Fruit fly (Drosophila melanogaster) whole organism, embryonic: ENCODE measurements around the gene CG10508.

Experiments used
- BtbVII ChIP-seq: fragments of 200-800 bp; sonication (Bioruptor generic); optimal IDR thresholded peaks from 3 replicates; lab custom pipeline; 2017; ENCODE audit warnings: missing biosample characterization, mild to moderate bottlenecking, missing genetic modification characterization
- CG10462 ChIP-seq: fragments of 200-800 bp; sonication (Bioruptor generic); optimal IDR thresholded peaks from 2 replicates; lab custom pipeline; 2016; ENCODE audit warnings: missing biosample characterization, missing genetic modification characterization
- CG10565 ChIP-seq: fragments of 200-800 bp; sonication (Bioruptor generic); optimal IDR thresholded peaks from 3 replicates; lab custom pipeline; 2016; ENCODE audit warnings: missing biosample characterization, mild to moderate bottlenecking, missing genetic modification characterization
- CG10979 ChIP-seq: fragments of 200-800 bp; sonication (Bioruptor generic); optimal IDR thresholded peaks from 2 replicates; lab custom pipeline; 2018; ENCODE audit warnings: missing biosample characterization, mild to moderate bottlenecking, missing genetic modification characterization, moderate library complexity
- CG11723 ChIP-seq: fragments of 200-800 bp; sonication (Bioruptor generic); optimal IDR thresholded peaks from 2 replicates; lab custom pipeline; 2017; ENCODE audit warnings: missing biosample characterization, mild to moderate bottlenecking, missing genetic modification characterization
- CG12299 ChIP-seq: fragments of 200-800 bp; sonication (Bioruptor generic); optimal IDR thresholded peaks from 2 replicates; lab custom pipeline; 2018; ENCODE audit warnings: missing biosample characterization, mild to moderate bottlenecking, missing genetic modification characterization
- CG12659 ChIP-seq: fragments of 200-800 bp; sonication (Bioruptor generic); optimal IDR thresholded peaks from 3 replicates; lab custom pipeline; 2017; ENCODE audit warnings: mild to moderate bottlenecking, missing biosample characterization, missing genetic modification reagents, missing genetic modification characterization
- CG13424 ChIP-seq: fragments of 200-800 bp; sonication (Bioruptor generic); optimal IDR thresholded peaks from 2 replicates; lab custom pipeline; 2019; ENCODE audit warnings: missing biosample characterization, mild to moderate bottlenecking, missing genetic modification characterization, moderate library complexity
- CG14014 ChIP-seq: fragments of 200-800 bp; sonication (Bioruptor generic); IDR thresholded peaks from 2 replicates; pipeline ENCODE4 v1.3.6; 2022; ENCODE audit warnings: missing biosample characterization, missing genetic modification characterization
- CG14441 ChIP-seq: fragments of 200-800 bp; sonication (Bioruptor generic); IDR thresholded peaks from 2 replicates; pipeline ENCODE4 v1.3.6; 2022; ENCODE audit warnings: missing biosample characterization, missing genetic modification characterization
- CG17385 ChIP-seq: fragments of 200-800 bp; sonication (Bioruptor generic); optimal IDR thresholded peaks from 3 replicates; lab custom pipeline; 2018; ENCODE audit warnings: missing biosample characterization, mild to moderate bottlenecking, missing genetic modification characterization
- CG17612 ChIP-seq: fragments of 200-800 bp; sonication (Bioruptor generic); IDR thresholded peaks from 2 replicates; pipeline ENCODE4 v1.3.6; 2022; ENCODE audit warnings: missing biosample characterization, missing genetic modification characterization
- CG1792 ChIP-seq: fragments of 200-800 bp; sonication (Bioruptor generic); optimal IDR thresholded peaks from 2 replicates; lab custom pipeline; 2016; ENCODE audit warnings: missing biosample characterization, missing genetic modification characterization
- CG18011 ChIP-seq: fragments of 200-800 bp; sonication (Bioruptor generic); optimal IDR thresholded peaks from 2 replicates; lab custom pipeline; 2017; ENCODE audit warnings: missing biosample characterization, missing genetic modification characterization, mild to moderate bottlenecking, moderate library complexity, missing genotype
- CG30431 ChIP-seq: fragments of 200-800 bp; sonication (Bioruptor generic); optimal IDR thresholded peaks from 2 replicates; lab custom pipeline; 2017; ENCODE audit warnings: missing biosample characterization, missing genetic modification characterization
- CG3065 ChIP-seq: fragments of 200-800 bp; sonication (Bioruptor generic); optimal IDR thresholded peaks from 2 replicates; lab custom pipeline; 2016; ENCODE audit warnings: missing biosample characterization, missing genetic modification characterization
- CG3163 ChIP-seq: fragments of 200-800 bp; sonication (Bioruptor generic); optimal IDR thresholded peaks from 3 replicates; lab custom pipeline; 2016; ENCODE audit warnings: missing biosample characterization, missing genetic modification characterization
- CG4404 ChIP-seq: fragments of 200-800 bp; sonication (Bioruptor generic); IDR thresholded peaks from 2 replicates; pipeline ENCODE4 v1.3.6; 2022; ENCODE audit warnings: missing biosample characterization, missing genetic modification characterization
- CG7839 ChIP-seq: fragments of 200-800 bp; sonication (Bioruptor generic); optimal IDR thresholded peaks from 3 replicates; lab custom pipeline; 2018; ENCODE audit warnings: missing biosample characterization, mild to moderate bottlenecking, missing genetic modification characterization, moderate library complexity
- CG9609 ChIP-seq: fragments of 200-800 bp; sonication (Bioruptor generic); optimal IDR thresholded peaks from 3 replicates; lab custom pipeline; 2016; ENCODE audit warnings: missing biosample characterization, missing genetic modification characterization
- CTCF ChIP-seq: fragments of 200-800 bp; sonication (Bioruptor generic); optimal IDR thresholded peaks from 2 replicates; lab custom pipeline; 2017; ENCODE audit warnings: missing biosample characterization, mild to moderate bottlenecking, missing genetic modification characterization, moderate library complexity
- D ChIP-seq, 2 experiments: fragments of 200-800 bp in 1 of 2; fragments of >200 bp in 1 of 2; sonication (Bioruptor generic) in 1 of 2; optimal IDR thresholded peaks; 2 replicates in 1 of 2; 3 replicates in 1 of 2; lab custom pipeline; 2017; ENCODE audit warnings: mild to moderate bottlenecking in 1 of 2, missing biosample characterization in 1 of 2, missing genetic modification characterization in 1 of 2, missing genetic modification reagents in 1 of 2
- D19B ChIP-seq: fragments of 200-800 bp; sonication (Bioruptor generic); optimal IDR thresholded peaks from 2 replicates; lab custom pipeline; 2017; ENCODE audit warnings: missing biosample characterization, mild to moderate bottlenecking, missing genetic modification characterization
- ERR ChIP-seq: fragments of 200-800 bp; sonication (Bioruptor generic); optimal IDR thresholded peaks from 2 replicates; lab custom pipeline; 2016; ENCODE audit warnings: missing biosample characterization, missing genetic modification characterization
- HLH4C ChIP-seq: fragments of 200-800 bp; sonication (Bioruptor generic); IDR thresholded peaks from 3 replicates; pipeline ENCODE4 v1.3.6; 2022; ENCODE audit warnings: missing biosample characterization, missing genetic modification characterization; ENCODE audit not compliant: partially characterized antibody
- Hr51 ChIP-seq, 2 experiments: fragments of 200-800 bp; sonication (Bioruptor generic); optimal IDR thresholded peaks; 2 replicates in 1 of 2; 3 replicates in 1 of 2; lab custom pipeline; 2016 to 2018; ENCODE audit warnings: missing biosample characterization in 2 of 2, missing genetic modification characterization in 2 of 2, mild to moderate bottlenecking in 1 of 2, moderate library complexity in 1 of 2
- Opbp ChIP-seq: fragments of 200-800 bp; sonication (Bioruptor generic); IDR thresholded peaks from 3 replicates; pipeline ENCODE4 v1.3.6; 2022; ENCODE audit warnings: missing biosample characterization, missing genetic modification characterization; ENCODE audit not compliant: partially characterized antibody
- PHDP ChIP-seq: fragments of 200-800 bp; sonication (Bioruptor generic); optimal IDR thresholded peaks from 3 replicates; lab custom pipeline; 2018; ENCODE audit warnings: missing biosample characterization, mild to moderate bottlenecking, missing genetic modification characterization, moderate library complexity
- Scr ChIP-seq: fragments of 200-800 bp; sonication (Bioruptor generic); IDR thresholded peaks from 2 replicates; pipeline ENCODE4 v1.3.6; 2022; ENCODE audit warnings: missing biosample characterization, missing genetic modification characterization; ENCODE audit not compliant: partially characterized antibody
- Sin3A ChIP-seq: fragments of >200 bp; optimal IDR thresholded peaks from 2 replicates; lab custom pipeline; 2018
- Sox100B ChIP-seq: fragments of 200-800 bp; sonication (Bioruptor generic); optimal IDR thresholded peaks from 3 replicates; lab custom pipeline; 2018; ENCODE audit warnings: missing biosample characterization, mild to moderate bottlenecking, missing genetic modification characterization
- Sry-δ ChIP-seq: fragments of 200-800 bp; sonication (Bioruptor generic); optimal IDR thresholded peaks from 2 replicates; lab custom pipeline; 2016; ENCODE audit warnings: missing biosample characterization, missing genetic modification characterization
- abd-A ChIP-seq: fragments of 200-800 bp; sonication (Bioruptor generic); optimal IDR thresholded peaks from 3 replicates; lab custom pipeline; 2019; ENCODE audit warnings: missing biosample characterization, mild to moderate bottlenecking, missing genetic modification characterization, moderate library complexity
- ara ChIP-seq: fragments of 200-800 bp; sonication (Bioruptor generic); IDR thresholded peaks from 2 replicates; pipeline ENCODE4 v1.3.6; 2022; ENCODE audit warnings: missing biosample characterization, missing genetic modification characterization
- bcd ChIP-seq: fragments of 200-800 bp; sonication (Bioruptor generic); optimal IDR thresholded peaks from 2 replicates; lab custom pipeline; 2017; ENCODE audit warnings: missing biosample characterization, mild to moderate bottlenecking, missing genetic modification characterization
- chif ChIP-seq, 2 experiments: fragments of 200-800 bp; sonication (Bioruptor generic); optimal IDR thresholded peaks; 3 replicates each; lab custom pipeline; 2016; ENCODE audit warnings: missing biosample characterization in 2 of 2, missing genetic modification characterization in 2 of 2
- chm ChIP-seq: fragments of 200-800 bp; sonication (Bioruptor generic); IDR thresholded peaks from 2 replicates; pipeline ENCODE4 v1.3.6; 2022; ENCODE audit warnings: missing biosample characterization, missing genetic modification characterization
- crc ChIP-seq: fragments of 200-800 bp; sonication (Bioruptor generic); optimal IDR thresholded peaks from 2 replicates; lab custom pipeline; 2016; ENCODE audit warnings: missing biosample characterization, missing genetic modification characterization
- dpn ChIP-seq, 2 experiments: fragments of 200-800 bp; sonication (Bioruptor generic); optimal IDR thresholded peaks; 3 replicates each; lab custom pipeline; 2016; ENCODE audit warnings: missing biosample characterization in 2 of 2, missing genetic modification characterization in 2 of 2
- grn ChIP-seq: fragments of 200-800 bp; sonication (Bioruptor generic); optimal IDR thresholded peaks from 3 replicates; lab custom pipeline; 2017; ENCODE audit warnings: missing biosample characterization, missing genetic modification characterization
- her ChIP-seq: fragments of 200-800 bp; sonication (Bioruptor generic); optimal IDR thresholded peaks from 2 replicates; lab custom pipeline; 2016; ENCODE audit warnings: missing biosample characterization, missing genetic modification characterization
- klu ChIP-seq: fragments of 200-800 bp; sonication (Bioruptor generic); IDR thresholded peaks from 2 replicates; pipeline ENCODE4 v1.3.6; 2022; ENCODE audit warnings: missing biosample characterization, missing genetic modification characterization
- nom ChIP-seq: fragments of 200-800 bp; sonication (Bioruptor generic); optimal IDR thresholded peaks from 2 replicates; lab custom pipeline; 2017; ENCODE audit warnings: missing biosample characterization, missing genetic modification characterization, mild to moderate bottlenecking, moderate library complexity, missing genetic modification reagents
- org-1 ChIP-seq: fragments of 200-800 bp; sonication (Bioruptor generic); optimal IDR thresholded peaks from 2 replicates; lab custom pipeline; 2017; ENCODE audit warnings: missing biosample characterization, missing genetic modification characterization
- p53 ChIP-seq: fragments of 200-800 bp; sonication (Bioruptor generic); optimal IDR thresholded peaks from 2 replicates; lab custom pipeline; 2016; ENCODE audit warnings: missing biosample characterization, missing genetic modification characterization
- sd ChIP-seq: fragments of 200-800 bp; sonication (Bioruptor generic); optimal IDR thresholded peaks from 3 replicates; lab custom pipeline; 2018; ENCODE audit warnings: missing biosample characterization, mild to moderate bottlenecking, missing genetic modification characterization, moderate library complexity
- sens ChIP-seq: fragments of 200-800 bp; sonication (Bioruptor generic); peaks from one replicate; lab custom pipeline; 2016; ENCODE audit warnings: missing biosample characterization, missing genetic modification characterization
- sqz ChIP-seq: fragments of 200-800 bp; sonication (Bioruptor generic); optimal IDR thresholded peaks from 3 replicates; lab custom pipeline; 2018; ENCODE audit warnings: missing biosample characterization, mild to moderate bottlenecking, missing genetic modification characterization
- sr ChIP-seq: fragments of 200-800 bp; sonication (Bioruptor generic); IDR thresholded peaks from 3 replicates; pipeline ENCODE4 v1.3.6; 2022; ENCODE audit warnings: missing biosample characterization, missing genetic modification characterization
- tin ChIP-seq: fragments of 200-800 bp; sonication (Bioruptor generic); optimal IDR thresholded peaks from 3 replicates; lab custom pipeline; 2016; ENCODE audit warnings: missing biosample characterization, missing genetic modification characterization
- unpg ChIP-seq: fragments of 200-800 bp; sonication (Bioruptor generic); optimal IDR thresholded peaks from 3 replicates; lab custom pipeline; 2018; ENCODE audit warnings: missing biosample characterization, mild to moderate bottlenecking, missing genetic modification characterization, moderate library complexity
- wek ChIP-seq: fragments of 200-800 bp; sonication (Bioruptor generic); optimal IDR thresholded peaks from 3 replicates; lab custom pipeline; 2018; ENCODE audit warnings: missing biosample characterization, mild to moderate bottlenecking, missing genetic modification characterization, moderate library complexity

The CG10508 gene

DNA sequence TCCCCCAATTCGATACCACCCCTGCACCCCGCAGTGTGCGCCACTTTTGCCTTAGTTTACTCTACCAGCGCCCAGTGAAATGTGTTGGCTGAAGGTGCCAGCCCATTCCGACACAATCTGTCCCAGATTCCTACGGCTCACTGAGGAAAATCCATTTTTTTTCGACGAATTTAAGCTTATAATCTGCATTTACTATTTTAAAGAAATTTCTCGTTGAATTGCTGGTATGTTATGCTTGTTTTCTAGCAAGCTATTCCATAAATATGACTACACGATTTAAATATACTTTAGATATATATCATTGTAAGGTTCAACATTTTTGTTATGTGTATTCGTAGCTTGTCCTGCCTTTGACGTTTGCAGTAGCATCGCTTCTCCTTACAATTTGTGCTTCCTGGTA, 13.3 kb downstream of the CG10508 start (continued):
- TF ChIP-seq her (GFP tag; lab: Kevin White, UChicago), result no peak
- peak; percentile 59 for TF ChIP-seq sens
- TF ChIP-seq p53, result no peak
- TF ChIP-seq chm (GFP tag; lab: Robert Waterston, UW), result no peak
- TF ChIP-seq bcd, result no peak
- peak; percentile 32 for TF ChIP-seq unpg
- no peak for TF ChIP-seq sqz (GFP tag; lab: Kevin White, UChicago)
- no peak for TF ChIP-seq D19B (GFP tag; lab: Kevin White, UChicago)
- no peak for TF ChIP-seq crc
- no peak for TF ChIP-seq CG14014 (GFP tag; lab: Robert Waterston, UW)
- no peak for TF ChIP-seq CG4404 (GFP tag; lab: Robert Waterston, UW)
- no peak for TF ChIP-seq chif (GFP tag; optimal IDR thresholded peaks at IDR 0.05; lab: Kevin White, UChicago)
- TF ChIP-seq CG17612 (GFP tag; lab: Robert Waterston, UW), result no peak
- no peak for TF ChIP-seq Sin3A
- TF ChIP-seq CG9609 (GFP tag; lab: Kevin White, UChicago), result no peak
- TF ChIP-seq nom (GFP tag; lab: Kevin White, UChicago), result no peak
- TF ChIP-seq ara, result no peak
- TF ChIP-seq HLH4C (GFP tag; lab: Robert Waterston, UW), result no peak
- no peak for TF ChIP-seq CG18011 (GFP tag; lab: Kevin White, UChicago)
- no peak for TF ChIP-seq ERR (GFP tag; lab: Kevin White, UChicago)
- TF ChIP-seq CG10462, result no peak
- TF ChIP-seq tin (GFP tag; lab: Kevin White, UChicago), result no peak
- no peak for TF ChIP-seq CG30431 (GFP tag; lab: Kevin White, UChicago)
- TF ChIP-seq CG12659 (GFP tag; lab: Kevin White, UChicago), result no peak
- TF ChIP-seq CG3163 (GFP tag; lab: Kevin White, UChicago), result no peak
- no peak for TF ChIP-seq BtbVII (GFP tag; lab: Kevin White, UChicago)
- TF ChIP-seq org-1 (GFP tag; lab: Kevin White, UChicago), result no peak
- no peak for TF ChIP-seq CG11723
- no peak for TF ChIP-seq CTCF
- TF ChIP-seq dpn (GFP tag; optimal IDR thresholded peaks at IDR 0.05; lab: Kevin White, UChicago), result no peak
- no peak for TF ChIP-seq CG1792
- no peak for TF ChIP-seq CG3065 (GFP tag; lab: Kevin White, UChicago)
- no peak for TF ChIP-seq klu
- TF ChIP-seq sr (GFP tag; lab: Robert Waterston, UW), result no peak
- TF ChIP-seq wek (GFP tag; lab: Kevin White, UChicago), result no peak
- TF ChIP-seq PHDP, result no peak
- no peak for TF ChIP-seq CG14441 (GFP tag; lab: Robert Waterston, UW)
- TF ChIP-seq CG10979, result peak; percentile 52
- no peak for TF ChIP-seq Scr (GFP tag; lab: Robert Waterston, UW)
- no peak for TF ChIP-seq CG17385 (GFP tag; lab: Kevin White, UChicago)
- no peak for TF ChIP-seq Sox100B
- TF ChIP-seq CG10565 (GFP tag; lab: Kevin White, UChicago), result no peak
- TF ChIP-seq Hr51 (GFP tag; optimal IDR thresholded peaks at IDR 0.05; lab: Kevin White, UChicago), result no peak
- no peak for TF ChIP-seq D (optimal IDR thresholded peaks at IDR 0.05; lab: Kevin White, UChicago)
- TF ChIP-seq D (GFP tag; optimal IDR thresholded peaks at IDR 0.05; lab: Kevin White, UChicago), result peak; percentile 1
- no peak for TF ChIP-seq CG12299
- no peak for TF ChIP-seq abd-A (tag; lab: Kevin White, UChicago)
- TF ChIP-seq Opbp, result no peak
- TF ChIP-seq grn (GFP tag; lab: Kevin White, UChicago), result no peak
- TF ChIP-seq CG13424 (tag; lab: Kevin White, UChicago), result peak; percentile 15
- TF ChIP-seq CG7839 (tag; lab: Kevin White, UChicago), result peak; percentile 51
- TF ChIP-seq sd (tag; lab: Kevin White, UChicago), result peak; percentile 91
- TF ChIP-seq Sry-δ, result no peak
